Fruit fly (Drosophila melanogaster) whole organism, embryonic: Measurements from ENCODE around the gene Acf.
A peak's percentile ranks its signal among the peaks of the same experiment; 100 is the strongest.

Experiments
- Atf3 ChIP-seq: fragments of 200-800 bp; sonication (Bioruptor generic); optimal IDR thresholded peaks from 3 replicates; lab custom pipeline; 2016; ENCODE audit warnings: missing biosample characterization, missing genetic modification characterization
- BEAF-32 ChIP-seq: fragments of 200-800 bp; sonication (Bioruptor generic); optimal IDR thresholded peaks from 3 replicates; lab custom pipeline; 2017; ENCODE audit warnings: missing biosample characterization, missing genetic modification characterization, mild to moderate bottlenecking, moderate library complexity, missing genetic modification reagents
- CG11560 ChIP-seq: fragments of 200-800 bp; sonication (Bioruptor generic); IDR thresholded peaks from 3 replicates; pipeline ENCODE4 v1.3.6; 2022; ENCODE audit warnings: missing biosample characterization, missing genetic modification characterization
- CG12391 ChIP-seq: fragments of 200-800 bp; sonication (Bioruptor generic); optimal IDR thresholded peaks from 3 replicates; lab custom pipeline; 2018; ENCODE audit warnings: missing biosample characterization, mild to moderate bottlenecking, missing genetic modification characterization, moderate library complexity
- CG14710 ChIP-seq: fragments of 200-800 bp; sonication (Bioruptor generic); optimal IDR thresholded peaks from 3 replicates; lab custom pipeline; 2019; ENCODE audit warnings: missing biosample characterization, mild to moderate bottlenecking, missing genetic modification characterization, moderate library complexity
- CG1529 ChIP-seq: fragments of 200-800 bp; sonication (Bioruptor generic); optimal IDR thresholded peaks from 3 replicates; lab custom pipeline; 2018; ENCODE audit warnings: missing biosample characterization, missing genetic modification characterization
- CG15514 ChIP-seq: fragments of 200-800 bp; sonication (Bioruptor generic); optimal IDR thresholded peaks from 3 replicates; lab custom pipeline; 2017; ENCODE audit warnings: missing biosample characterization, missing genetic modification characterization, mild to moderate bottlenecking, moderate library complexity, missing genetic modification reagents
- CG1603 ChIP-seq: fragments of 200-800 bp; sonication (Bioruptor generic); optimal IDR thresholded peaks from 2 replicates; lab custom pipeline; 2019; ENCODE audit warnings: missing biosample characterization, mild to moderate bottlenecking, missing genetic modification characterization, moderate library complexity
- CG17186 ChIP-seq: fragments of 200-800 bp; sonication (Bioruptor generic); optimal IDR thresholded peaks from 3 replicates; lab custom pipeline; 2017; ENCODE audit warnings: missing biosample characterization, missing genetic modification reagents, missing genetic modification characterization
- CG17829 ChIP-seq: fragments of 200-800 bp; optimal IDR thresholded peaks from 2 replicates; lab custom pipeline; 2019; ENCODE audit warnings: missing biosample characterization, mild to moderate bottlenecking, missing genetic modification characterization, moderate library complexity
- CG2116 ChIP-seq: fragments of 200-800 bp; sonication (Bioruptor generic); optimal IDR thresholded peaks from 3 replicates; lab custom pipeline; 2018; ENCODE audit warnings: missing biosample characterization, mild to moderate bottlenecking, missing genetic modification characterization
- CG2120 ChIP-seq: fragments of 200-800 bp; sonication (Bioruptor generic); optimal IDR thresholded peaks from 3 replicates; lab custom pipeline; 2016; ENCODE audit warnings: missing biosample characterization, missing genetic modification characterization
- CG2129 ChIP-seq: fragments of 200-800 bp; sonication (Bioruptor generic); IDR thresholded peaks from 2 replicates; pipeline ENCODE4 v1.3.6; 2022; ENCODE audit warnings: missing biosample characterization, missing genetic modification characterization; ENCODE audit not compliant: partially characterized antibody
- CG30020 ChIP-seq: fragments of 200-800 bp; optimal IDR thresholded peaks from 2 replicates; lab custom pipeline; 2019; ENCODE audit warnings: missing biosample characterization, mild to moderate bottlenecking, missing genetic modification characterization, moderate library complexity
- Dref ChIP-seq: fragments of 200-800 bp; sonication (Bioruptor generic); IDR thresholded peaks from 2 replicates; pipeline ENCODE4 v1.3.6; 2022; ENCODE audit warnings: missing biosample characterization, missing genetic modification characterization
- E2f1 ChIP-seq: fragments of 200-800 bp; sonication (Bioruptor generic); IDR thresholded peaks from 2 replicates; pipeline ENCODE4 v1.3.6; 2022; ENCODE audit warnings: missing biosample characterization, missing genetic modification characterization
- E2f2 ChIP-seq: fragments of 200-800 bp; sonication (Bioruptor generic); IDR thresholded peaks from 2 replicates; pipeline ENCODE4 v1.3.6; 2022; ENCODE audit warnings: missing biosample characterization, missing genetic modification characterization
- Ets97D ChIP-seq: fragments of 200-800 bp; sonication (Bioruptor generic); optimal IDR thresholded peaks from 3 replicates; lab custom pipeline; 2016; ENCODE audit warnings: missing biosample characterization, missing genetic modification characterization
- HmgZ ChIP-seq: fragments of 200-800 bp; sonication (Bioruptor generic); optimal IDR thresholded peaks from 2 replicates; lab custom pipeline; 2018; ENCODE audit warnings: missing biosample characterization, mild to moderate bottlenecking, missing genetic modification characterization
- NC2α ChIP-seq: fragments of 200-800 bp; sonication (Bioruptor generic); optimal IDR thresholded peaks from 2 replicates; lab custom pipeline; 2016; ENCODE audit warnings: missing biosample characterization, missing genetic modification characterization
- Nf-YC ChIP-seq: fragments of 200-800 bp; optimal IDR thresholded peaks from 3 replicates; lab custom pipeline; 2019; ENCODE audit warnings: missing biosample characterization, mild to moderate bottlenecking, missing genetic modification characterization, moderate library complexity
- Oli ChIP-seq: fragments of 200-800 bp; sonication (Bioruptor generic); optimal IDR thresholded peaks from 2 replicates; lab custom pipeline; 2018; ENCODE audit warnings: missing biosample characterization, mild to moderate bottlenecking, missing genetic modification characterization, moderate library complexity
- Opbp ChIP-seq: fragments of 200-800 bp; sonication (Bioruptor generic); IDR thresholded peaks from 3 replicates; pipeline ENCODE4 v1.3.6; 2022; ENCODE audit warnings: missing biosample characterization, missing genetic modification characterization; ENCODE audit not compliant: partially characterized antibody
- Ptx1 ChIP-seq: fragments of 200-800 bp; sonication (Bioruptor generic); IDR thresholded peaks from 2 replicates; pipeline ENCODE4 v1.3.6; 2022; ENCODE audit warnings: missing biosample characterization, missing genetic modification characterization
- Sin3A ChIP-seq: fragments of >200 bp; optimal IDR thresholded peaks from 2 replicates; lab custom pipeline; 2018
- dmrt11E ChIP-seq: fragments of 200-800 bp; sonication (Bioruptor generic); optimal IDR thresholded peaks from 3 replicates; lab custom pipeline; 2018; ENCODE audit warnings: missing biosample characterization, mild to moderate bottlenecking, missing genetic modification characterization, moderate library complexity
- fd64A ChIP-seq: fragments of 200-800 bp; sonication (Bioruptor generic); optimal IDR thresholded peaks from 3 replicates; lab custom pipeline; 2018; ENCODE audit warnings: missing biosample characterization, mild to moderate bottlenecking, missing genetic modification characterization
- ftz-f1 ChIP-seq: fragments of 200-800 bp; sonication (Bioruptor generic); optimal IDR thresholded peaks from 2 replicates; lab custom pipeline; 2016; ENCODE audit warnings: missing biosample characterization, missing genetic modification characterization
- mld ChIP-seq: fragments of 200-800 bp; sonication (Bioruptor generic); IDR thresholded peaks from 3 replicates; pipeline ENCODE4 v1.3.6; 2022; ENCODE audit warnings: missing biosample characterization, missing genetic modification characterization; ENCODE audit not compliant: partially characterized antibody
- nau ChIP-seq: fragments of 200-800 bp; sonication (Bioruptor generic); optimal IDR thresholded peaks from 3 replicates; lab custom pipeline; 2017; ENCODE audit warnings: missing biosample characterization, mild to moderate bottlenecking, missing genetic modification characterization, missing genetic modification reagents
- nerfin-2 ChIP-seq: fragments of 200-800 bp; sonication (Bioruptor generic); IDR thresholded peaks from 2 replicates; pipeline ENCODE4 v1.3.6; 2022; ENCODE audit warnings: missing biosample characterization, missing genetic modification characterization; ENCODE audit not compliant: partially characterized antibody
- pros ChIP-seq: fragments of 200-800 bp; sonication (Bioruptor generic); optimal IDR thresholded peaks from 3 replicates; lab custom pipeline; 2019; ENCODE audit warnings: missing biosample characterization, mild to moderate bottlenecking, missing genetic modification characterization, moderate library complexity
- pzg ChIP-seq: fragments of 200-800 bp; sonication (Bioruptor generic); optimal IDR thresholded peaks from 3 replicates; lab custom pipeline; 2018; ENCODE audit warnings: missing biosample characterization, mild to moderate bottlenecking, missing genetic modification characterization, moderate library complexity
- salm ChIP-seq: fragments of 200-800 bp; sonication (Bioruptor generic); optimal IDR thresholded peaks from 2 replicates; lab custom pipeline; 2018; ENCODE audit warnings: missing biosample characterization, mild to moderate bottlenecking, missing genetic modification characterization
- seq ChIP-seq: fragments of 200-800 bp; sonication (Bioruptor generic); IDR thresholded peaks from 2 replicates; pipeline ENCODE4 v1.3.6; 2022; ENCODE audit warnings: missing biosample characterization, missing genetic modification characterization
- slp2 ChIP-seq: fragments of 200-800 bp; sonication (Bioruptor generic); optimal IDR thresholded peaks from 2 replicates; lab custom pipeline; 2016; ENCODE audit warnings: missing biosample characterization, missing genetic modification characterization
- sug ChIP-seq: fragments of 200-800 bp; optimal IDR thresholded peaks from 2 replicates; lab custom pipeline; 2019; ENCODE audit warnings: missing biosample characterization, mild to moderate bottlenecking, missing genetic modification characterization, moderate library complexity
- zen2 ChIP-seq: fragments of 200-800 bp; sonication (Bioruptor generic); IDR thresholded peaks from 3 replicates; pipeline ENCODE4 v1.3.6; 2022; ENCODE audit warnings: missing biosample characterization, missing genetic modification characterization; ENCODE audit not compliant: partially characterized antibody

Acf gene

dm6 chr3R:31771790-31772576, 21.8 kb upstream of the Acf start, which contains the start of the genes betaGlu and sip3 (continued):
- TF ChIP-seq CG30020 (peak; percentile 47), seq (no peak; the same call in 1 of the 2 replicates), Ets97D (GFP tag; lab: Kevin White, UChicago) (peak; percentile 47), Oli (tag; lab: Kevin White, UChicago) (no peak), E2f2 (GFP tag; lab: Robert Waterston, UW) (peak; percentile 50; the same call in 1 of the 2 replicates), Sin3A (lab: Kevin White, UChicago) (peak; percentile 27), CG2120 (GFP tag; lab: Kevin White, UChicago) (peak; percentile 39), CG17829 (tag; lab: Kevin White, UChicago) (peak; percentile 36), Opbp (GFP tag; lab: Robert Waterston, UW) (peak; percentile 92), CG12391 (tag; lab: Kevin White, UChicago) (peak; percentile 65), E2f1 (GFP tag; lab: Robert Waterston, UW) (no peak), CG2116 (peak; percentile 89), ftz-f1 (GFP tag; lab: Kevin White, UChicago) (peak; percentile 8), CG17186 (GFP tag; lab: Kevin White, UChicago) (peak; percentile 55), nau (GFP tag; lab: Kevin White, UChicago) (no peak), sug (tag; lab: Kevin White, UChicago) (peak; percentile 20), CG1603 (tag; lab: Kevin White, UChicago) (peak; percentile 40), pzg (GFP tag; lab: Kevin White, UChicago) (peak; percentile 72), CG1529 (GFP tag; lab: Kevin White, UChicago) (no peak), CG2129 (GFP tag; lab: Robert Waterston, UW) (peak; percentile 62), Dref (GFP tag; lab: Robert Waterston, UW) (peak; percentile 91), BEAF-32 (GFP tag; lab: Kevin White, UChicago) (peak; percentile 93), CG14710 (tag; lab: Kevin White, UChicago) (peak; percentile 64), mld (peak; percentile 72; the same call in 2 of the 3 replicates), fd64A (GFP tag; lab: Kevin White, UChicago) (no peak), zen2 (GFP tag; lab: Robert Waterston, UW) (peak; percentile 86), slp2 (no peak), pros (no peak), nerfin-2 (GFP tag; lab: Robert Waterston, UW) (peak; percentile 91), HmgZ (peak; percentile 43), CG15514 (peak; percentile 94), Ptx1 (no peak), salm (tag; lab: Kevin White, UChicago) (no peak), dmrt11E (tag; lab: Kevin White, UChicago) (peak; percentile 21), Nf-YC (peak; percentile 40), CG11560 (tag; lab: Robert Waterston, UW) (no peak), NC2α (no peak), Atf3 (no peak)
